Worm (Caenorhabditis elegans): ENCODE results near the gene T11B7.2.

ce11 chrIV:8816617-8817016 lies 27.7 kb downstream of the T11B7.2 start:
- no peak for TF ChIP-seq hmbx-1 (tag; optimal IDR thresholded peaks at IDR 0.05)
- no peak for TF ChIP-seq ceh-13 (GFP tag; optimal IDR thresholded peaks at IDR 0.05)
- no peak for TF ChIP-seq ama-1 (optimal IDR thresholded peaks at IDR 0.05)
- TF ChIP-seq B0310.2 (tag; optimal IDR thresholded peaks at IDR 0.05): no peak
- no peak for TF ChIP-seq hmg-4 (GFP tag; optimal IDR thresholded peaks at IDR 0.05)

Measured in whole organism, early embryonic.